Worm (Caenorhabditis elegans) whole organism, L3 larva: ENCODE results near the gene ZK792.12.

ENCODE experiments used
- ZK546.5 ChIP-seq: sonication (generic microtip); optimal IDR thresholded peaks from 2 replicates; lab custom pipeline; 2017; ENCODE audit warnings: missing biosample characterization, missing genetic modification characterization
- jun-1 ChIP-seq: fragments of 150-350 bp; optimal IDR thresholded peaks from 2 replicates; lab custom pipeline; 2014; ENCODE audit warnings: missing biosample characterization, missing genetic modification reagents, missing genetic modification characterization
- nfya-1 ChIP-seq: sonication (generic microtip); optimal IDR thresholded peaks from 2 replicates; lab custom pipeline; 2017; ENCODE audit warnings: missing genetic modification characterization, mild to moderate bottlenecking, missing compliant biosample characterization, antibody characterized with exemption, moderate library complexity; ENCODE audit not compliant: insufficient read depth
- nhr-28 ChIP-seq: fragments of 150-350 bp; optimal IDR thresholded peaks from 2 replicates; lab custom pipeline; 2014; ENCODE audit warnings: missing biosample characterization, missing genetic modification characterization
- sea-2 ChIP-seq: fragments of 150-350 bp; sonication (generic microtip); optimal IDR thresholded peaks from 4 replicates; lab custom pipeline; 2014; ENCODE audit warnings: missing biosample characterization, missing genetic modification reagents, missing genetic modification characterization
- zag-1 ChIP-seq: fragments of 150-350 bp; optimal IDR thresholded peaks from 2 replicates; lab custom pipeline; 2014; ENCODE audit warnings: missing biosample characterization, missing genetic modification characterization

DNA sequence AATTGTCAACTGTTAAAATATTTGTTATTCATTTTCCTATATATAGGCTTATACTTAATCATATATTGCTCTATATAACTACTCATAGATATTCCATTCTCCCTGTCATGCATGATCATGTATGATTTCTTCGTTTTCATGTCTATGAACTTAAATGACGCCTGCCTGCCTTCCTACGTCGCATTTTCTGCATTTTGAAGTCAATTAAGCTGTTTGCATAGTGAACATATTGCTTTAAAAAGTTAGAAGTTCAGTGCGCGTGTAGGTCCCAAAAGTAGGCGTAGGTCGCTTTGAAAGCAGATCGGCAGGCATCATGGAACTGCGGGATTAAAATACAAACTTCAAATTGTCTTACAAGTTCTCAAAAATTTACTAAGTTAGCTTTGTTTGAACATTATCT, 48.9 kb upstream of the ZK792.12 start:
- no peak for TF ChIP-seq jun-1 (tag; lab: Kevin White, UChicago)
- TF ChIP-seq sea-2 = no peak
- TF ChIP-seq nfya-1 = no peak
- TF ChIP-seq nhr-28 (tag; lab: Kevin White, UChicago) = no peak
- no peak for TF ChIP-seq ZK546.5 (tag; lab: Kevin White, UChicago)
- TF ChIP-seq zag-1 (tag; lab: Kevin White, UChicago) = no peak
